Worm (Caenorhabditis elegans): Measurements from ENCODE around the gene npp-9.

- TF ChIP-seq aly-2 (tag; optimal IDR thresholded peaks at IDR 0.05) (no peak), nhr-25 (tag; optimal IDR thresholded peaks at IDR 0.05) (no peak), unc-55 (GFP tag; optimal IDR thresholded peaks at IDR 0.05) (no peak), snpc-4 (tag; optimal IDR thresholded peaks at IDR 0.05) (no peak), ama-1 (optimal IDR thresholded peaks at IDR 0.05) (no peak), unc-62 (GFP tag; optimal IDR thresholded peaks at IDR 0.05) (no peak), ztf-4 (tag; optimal IDR thresholded peaks at IDR 0.05) (no peak), nhr-12 (tag; optimal IDR thresholded peaks at IDR 0.05) (no peak)
Measured at ce11 chrIII:3423924-3424323, 19.6 kb upstream of the npp-9 start.
